Worm (Caenorhabditis elegans) whole organism, L1 larva: Measurements from ENCODE around the gene srh-154.
"Not testable (repeated sequence)": the region's sequence is repeated elsewhere in the genome, so short reads cannot be mapped to it uniquely, and the experiment has no call there.

Experiments used
- C16A3.4 ChIP-seq: fragments of 150-350 bp; optimal IDR thresholded peaks from 2 replicates; lab custom pipeline; 2014; ENCODE audit warnings: missing biosample characterization, missing genetic modification characterization
- C34B4.2 ChIP-seq: sonication (generic microtip); optimal IDR thresholded peaks from 2 replicates; lab custom pipeline; 2017; ENCODE audit warnings: mild to moderate bottlenecking, missing genetic modification characterization, missing compliant biosample characterization
- F16B12.6 ChIP-seq: fragments of 150-350 bp; optimal IDR thresholded peaks from 2 replicates; lab custom pipeline; 2014; ENCODE audit warnings: missing biosample characterization, missing genetic modification characterization
- Y116A8C.19 ChIP-seq: sonication (generic microtip); optimal IDR thresholded peaks from 2 replicates; lab custom pipeline; 2016; ENCODE audit warnings: missing compliant biosample characterization, missing genetic modification characterization, borderline replicate concordance
- aha-1 ChIP-seq: fragments of 150-350 bp; optimal IDR thresholded peaks from 2 replicates; lab custom pipeline; 2014; ENCODE audit warnings: missing biosample characterization, missing genetic modification characterization
- blmp-1 ChIP-seq: fragments of 150-350 bp; optimal IDR thresholded peaks from 2 replicates; lab custom pipeline; 2014; ENCODE audit warnings: missing biosample characterization, missing genetic modification characterization
- ceh-88 ChIP-seq: fragments of 200-800 bp; sonication (Bioruptor generic); IDR thresholded peaks from 2 replicates; pipeline ENCODE4 v1.3.6; 2022; ENCODE audit warnings: missing genetic modification characterization, missing compliant biosample characterization
- ceh-90 ChIP-seq: sonication (generic microtip); optimal IDR thresholded peaks from 2 replicates; lab custom pipeline; 2016; ENCODE audit warnings: missing genetic modification characterization, missing compliant biosample characterization
- dpl-1 ChIP-seq, 3 experiments: fragments of 150-350 bp in 2 of 3; sonication (generic microtip) in 1 of 3; optimal IDR thresholded peaks; 2 replicates each; lab custom pipeline; 2014 to 2017; ENCODE audit warnings: missing biosample characterization in 3 of 3, missing genetic modification characterization in 3 of 3, missing genetic modification reagents in 3 of 3
- egl-13 ChIP-seq: sonication (generic microtip); optimal IDR thresholded peaks from 2 replicates; lab custom pipeline; 2016; ENCODE audit warnings: missing genotype, missing genetic modification reagents, missing genetic modification characterization, missing compliant biosample characterization
- elt-3 ChIP-seq, 6 experiments: fragments of 150-350 bp in 1 of 6; sonication (generic microtip); optimal IDR thresholded peaks; 2 replicates each; lab custom pipeline; 2017 to 2018; ENCODE audit warnings: missing biosample characterization in 6 of 6, missing genetic modification characterization in 6 of 6, inconsistent platforms in 1 of 6
- ets-5 ChIP-seq: fragments of 200-800 bp; sonication (Bioruptor generic); IDR thresholded peaks from 2 replicates; pipeline ENCODE4 v1.3.6; 2022; ENCODE audit warnings: missing genetic modification characterization, missing compliant biosample characterization
- fkh-10 ChIP-seq: sonication (generic microtip); optimal IDR thresholded peaks from 2 replicates; lab custom pipeline; 2017; ENCODE audit warnings: missing biosample characterization, missing genetic modification reagents, missing genetic modification characterization
- fkh-4 ChIP-seq: sonication (generic microtip); optimal IDR thresholded peaks from 2 replicates; lab custom pipeline; 2016; ENCODE audit warnings: missing compliant biosample characterization, missing genetic modification characterization, borderline replicate concordance
- fkh-8 ChIP-seq: sonication (generic microtip); optimal IDR thresholded peaks from 2 replicates; lab custom pipeline; 2016; ENCODE audit warnings: mild to moderate bottlenecking, missing genetic modification characterization, missing compliant biosample characterization
- hlh-17 ChIP-seq: fragments of 200-800 bp; sonication (Bioruptor generic); optimal IDR thresholded peaks from 2 replicates; lab custom pipeline; 2018; ENCODE audit warnings: missing genetic modification characterization, mild to moderate bottlenecking, missing compliant biosample characterization, moderate library complexity, borderline replicate concordance
- irx-1 ChIP-seq: sonication (generic microtip); optimal IDR thresholded peaks from 2 replicates; lab custom pipeline; 2016; ENCODE audit warnings: missing genetic modification characterization, missing compliant biosample characterization
- jun-1 ChIP-seq: fragments of 150-350 bp; optimal IDR thresholded peaks from 2 replicates; lab custom pipeline; 2014; ENCODE audit warnings: missing biosample characterization, missing genetic modification reagents, missing genetic modification characterization
- lin-13 ChIP-seq: fragments of 150-350 bp; optimal IDR thresholded peaks from 2 replicates; lab custom pipeline; 2014; ENCODE audit warnings: missing biosample characterization, missing genetic modification reagents, missing genetic modification characterization
- lin-35 ChIP-seq, 2 experiments: fragments of 150-350 bp; optimal IDR thresholded peaks; 2 replicates each; lab custom pipeline; 2014; ENCODE audit warnings: missing biosample characterization in 2 of 2, missing genetic modification characterization in 2 of 2, missing genetic modification reagents in 2 of 2
- lir-3 ChIP-seq: sonication (generic microtip); optimal IDR thresholded peaks from 2 replicates; lab custom pipeline; 2016; ENCODE audit warnings: mild to moderate bottlenecking, missing genetic modification characterization, moderate library complexity, missing compliant biosample characterization; ENCODE audit not compliant: poor library complexity
- mef-2 ChIP-seq: fragments of 150-350 bp; optimal IDR thresholded peaks from 2 replicates; lab custom pipeline; 2014; ENCODE audit warnings: missing biosample characterization, missing genetic modification characterization
- mep-1 ChIP-seq: fragments of 150-350 bp; optimal IDR thresholded peaks from 2 replicates; lab custom pipeline; 2014; ENCODE audit warnings: missing biosample characterization, missing genetic modification characterization
- nhr-19 ChIP-seq: fragments of 200-800 bp; sonication (Bioruptor generic); conservative IDR thresholded peaks from 2 replicates; pipeline ENCODE4 v1.3.6; 2022; ENCODE audit warnings: missing genetic modification characterization, missing compliant biosample characterization
- nhr-71 ChIP-seq: sonication (generic microtip); optimal IDR thresholded peaks from 2 replicates; lab custom pipeline; 2016; ENCODE audit warnings: mild to moderate bottlenecking, missing genetic modification characterization, moderate library complexity, missing compliant biosample characterization
- nhr-77 ChIP-seq: fragments of 150-350 bp; optimal IDR thresholded peaks from 2 replicates; lab custom pipeline; 2014; ENCODE audit warnings: missing biosample characterization, missing genetic modification characterization
- nhr-84 ChIP-seq: sonication (generic microtip); optimal IDR thresholded peaks from 2 replicates; lab custom pipeline; 2017; ENCODE audit warnings: missing biosample characterization, missing genetic modification characterization
- nhr-85 ChIP-seq: sonication (generic microtip); peaks from one replicate; lab custom pipeline; 2016; ENCODE audit warnings: missing genetic modification characterization, inconsistent platforms, missing compliant biosample characterization
- pqm-1 ChIP-seq: sonication (generic microtip); optimal IDR thresholded peaks from 3 replicates; lab custom pipeline; 2017; ENCODE audit warnings: missing biosample characterization, missing genetic modification characterization
- rnt-1 ChIP-seq: sonication (generic microtip); optimal IDR thresholded peaks from 2 replicates; lab custom pipeline; 2016; ENCODE audit warnings: mild to moderate bottlenecking, missing genetic modification characterization, moderate library complexity, missing compliant biosample characterization
- sup-37 ChIP-seq: fragments of 200-800 bp; sonication (Bioruptor generic); optimal IDR thresholded peaks from 2 replicates; lab custom pipeline; 2018; ENCODE audit warnings: mild to moderate bottlenecking, missing genetic modification characterization, missing compliant biosample characterization
- unc-30 ChIP-seq: sonication (generic microtip); optimal IDR thresholded peaks from 2 replicates; lab custom pipeline; 2017; ENCODE audit warnings: missing biosample characterization, missing genetic modification characterization
- unc-62 ChIP-seq: fragments of 150-350 bp; optimal IDR thresholded peaks from 2 replicates; lab custom pipeline; 2014; ENCODE audit warnings: missing biosample characterization, missing genetic modification reagents, missing genetic modification characterization
- unc-86 ChIP-seq: sonication (generic microtip); optimal IDR thresholded peaks from 2 replicates; lab custom pipeline; 2016; ENCODE audit warnings: missing genetic modification characterization, missing compliant biosample characterization
- unc-98 ChIP-seq: fragments of 200-800 bp; sonication (Bioruptor generic); IDR thresholded peaks from 2 replicates; pipeline ENCODE4 v1.3.6; 2022; ENCODE audit warnings: missing genetic modification characterization, missing compliant biosample characterization
- vab-15 ChIP-seq: sonication (generic microtip); optimal IDR thresholded peaks from 2 replicates; lab custom pipeline; 2017; ENCODE audit warnings: missing genotype, mild to moderate bottlenecking, missing genetic modification characterization, missing compliant biosample characterization
- xbp-1 ChIP-seq: sonication (generic microtip); optimal IDR thresholded peaks from 2 replicates; lab custom pipeline; 2016; ENCODE audit warnings: missing genetic modification characterization, missing compliant biosample characterization
- zag-1 ChIP-seq: fragments of 150-350 bp; optimal IDR thresholded peaks from 2 replicates; lab custom pipeline; 2014; ENCODE audit warnings: missing biosample characterization, missing genetic modification characterization
- zip-4 ChIP-seq: fragments of 200-800 bp; sonication (Bioruptor generic); optimal IDR thresholded peaks from 2 replicates; lab custom pipeline; 2018; ENCODE audit warnings: mild to moderate bottlenecking, missing genetic modification characterization, moderate library complexity, missing compliant biosample characterization

The srh-154 gene

DNA sequence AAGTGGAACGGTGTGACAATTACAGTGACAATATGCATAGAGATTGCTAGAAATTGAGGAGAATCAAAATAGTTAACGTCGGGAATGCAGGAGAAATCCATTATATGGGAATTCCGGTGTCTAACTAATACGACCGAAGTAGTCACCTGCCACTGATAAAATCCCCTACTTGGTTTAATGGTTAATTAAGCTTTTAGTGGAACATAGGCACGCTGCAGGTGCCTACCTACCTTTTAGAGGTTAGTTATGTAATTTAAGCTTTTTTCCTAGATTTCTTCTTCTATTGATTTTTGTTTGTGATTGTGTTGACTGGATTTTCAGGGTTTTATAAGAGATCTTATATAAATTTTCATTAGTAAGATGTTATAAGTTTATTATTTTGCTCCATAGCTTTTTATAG, 16.7 kb downstream of the srh-154 start, which contains the start of gene srh-203:
Gene srh-203 (minus strand): TSS at position 101 of the 400 bp plus-strand sequence.
- not testable (repeated sequence) for TF ChIP-seq unc-86 (tag; lab: Kevin White, UChicago); nhr-19; nhr-71 (tag; lab: Kevin White, UChicago)
- TF ChIP-seq, all 84 proteins: peak for 0; not testable (repeated sequence) for 84

DNA sequence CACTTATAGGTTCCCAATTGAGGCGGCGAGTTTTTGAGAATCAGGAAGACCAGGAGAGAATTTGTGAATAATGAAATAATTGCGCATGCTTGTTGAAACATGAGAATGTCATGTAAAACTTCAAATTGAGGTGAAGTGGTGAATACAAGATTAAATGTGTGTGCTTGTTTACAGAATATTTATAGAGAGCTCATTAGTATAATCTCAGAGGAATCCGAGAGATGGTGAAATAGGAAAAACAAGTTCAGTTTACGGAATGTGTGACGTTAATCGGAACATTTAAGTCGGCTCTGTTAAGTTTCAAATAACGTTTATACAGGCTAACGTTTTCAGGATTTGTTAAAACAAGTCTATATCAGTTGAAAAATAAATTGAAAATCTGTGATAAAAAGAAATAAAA, 18.6 kb downstream of the srh-154 start, which contains the start of gene str-200:
Gene str-200 (minus strand): TSS at position 101 of the 400 bp plus-strand sequence.
- no peak for TF ChIP-seq hlh-17
- no peak for TF ChIP-seq unc-62 (GFP tag; lab: Kevin White, UChicago)
- TF ChIP-seq unc-30, result no peak
- TF ChIP-seq C16A3.4 (tag; lab: Kevin White, UChicago), result no peak
- TF ChIP-seq fkh-8 (tag; lab: Kevin White, UChicago), result no peak
- TF ChIP-seq sup-37 (GFP tag; lab: Kevin White, UChicago), result no peak
- TF ChIP-seq elt-3 (tag; optimal IDR thresholded peaks at IDR 0.05; lab: Kevin White, UChicago), result no peak
- no peak for TF ChIP-seq nhr-71 (tag; lab: Kevin White, UChicago)
- no peak for TF ChIP-seq fkh-4 (tag; lab: Kevin White, UChicago)
- no peak for TF ChIP-seq F16B12.6 (tag; lab: Kevin White, UChicago)
- TF ChIP-seq lin-35 (GFP tag; optimal IDR thresholded peaks at IDR 0.05; lab: Kevin White, UChicago), result no peak
- TF ChIP-seq aha-1 (tag; lab: Kevin White, UChicago), result no peak
- TF ChIP-seq unc-98, result no peak
- no peak for TF ChIP-seq irx-1 (tag; lab: Kevin White, UChicago)
- TF ChIP-seq ets-5 (GFP tag; lab: Robert Waterston, UW), result no peak
- no peak for TF ChIP-seq egl-13
- TF ChIP-seq mef-2 (tag; lab: Kevin White, UChicago), result no peak
- no peak for TF ChIP-seq Y116A8C.19
- TF ChIP-seq unc-86 (tag; lab: Kevin White, UChicago), result no peak
- TF ChIP-seq vab-15 (tag; lab: Kevin White, UChicago), result no peak

ce11 chrV:17460061-17460460, 20.6 kb downstream of the srh-154 start, which contains the start of gene srz-48:
Gene srz-48 (minus strand): TSS chrV:17460161.
- no peak for TF ChIP-seq unc-86 (tag; lab: Kevin White, UChicago)
- TF ChIP-seq F16B12.6 (tag; lab: Kevin White, UChicago), result no peak
- TF ChIP-seq unc-62 (GFP tag; lab: Kevin White, UChicago), result no peak
- TF ChIP-seq fkh-4 (tag; lab: Kevin White, UChicago), result no peak
- TF ChIP-seq nhr-77 (tag; lab: Kevin White, UChicago), result no peak
- TF ChIP-seq elt-3 (tag; optimal IDR thresholded peaks at IDR 0.05; lab: Kevin White, UChicago), result no peak
- no peak for TF ChIP-seq C34B4.2 (tag; lab: Kevin White, UChicago)
- no peak for TF ChIP-seq zag-1 (tag; lab: Kevin White, UChicago)
- no peak for TF ChIP-seq ceh-88 (GFP tag; lab: Robert Waterston, UW)
- no peak for TF ChIP-seq nhr-19
- TF ChIP-seq blmp-1 (tag; lab: Kevin White, UChicago), result no peak
- TF ChIP-seq ets-5 (GFP tag; lab: Robert Waterston, UW), result no peak
- no peak for TF ChIP-seq fkh-8 (tag; lab: Kevin White, UChicago)
- TF ChIP-seq sup-37 (GFP tag; lab: Kevin White, UChicago), result no peak
- TF ChIP-seq mep-1 (tag; lab: Kevin White, UChicago), result no peak

DNA sequence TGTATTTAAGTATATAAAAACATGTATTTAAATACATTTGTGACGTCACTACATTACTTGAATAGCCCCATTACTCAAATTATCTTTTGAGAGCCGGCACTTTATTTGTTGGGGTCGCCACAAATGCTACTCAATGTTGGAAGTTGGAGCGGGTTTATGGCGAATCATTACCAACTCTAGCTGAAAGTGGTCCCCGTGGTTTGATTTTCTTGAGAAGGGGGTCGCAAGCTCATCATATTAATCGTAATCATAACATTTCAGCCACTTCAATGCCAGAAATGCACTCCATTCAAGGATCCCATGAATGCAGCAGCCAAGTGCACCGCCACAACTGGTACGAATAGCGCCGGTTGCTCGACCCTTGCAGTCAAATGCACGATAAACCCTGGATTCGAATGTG, 24.8 kb downstream of the srh-154 start, which contains the start of gene F20E11.7:
Gene F20E11.7 (plus strand): TSS at position 301 of the 400 bp plus-strand sequence.
- TF ChIP-seq zip-4 (GFP tag; lab: Kevin White, UChicago); xbp-1 (tag; lab: Kevin White, UChicago); nhr-85 (tag; lab: Kevin White, UChicago): not testable (repeated sequence)
- TF ChIP-seq, all 84 proteins: peak for 0; not testable (repeated sequence) for 84

DNA sequence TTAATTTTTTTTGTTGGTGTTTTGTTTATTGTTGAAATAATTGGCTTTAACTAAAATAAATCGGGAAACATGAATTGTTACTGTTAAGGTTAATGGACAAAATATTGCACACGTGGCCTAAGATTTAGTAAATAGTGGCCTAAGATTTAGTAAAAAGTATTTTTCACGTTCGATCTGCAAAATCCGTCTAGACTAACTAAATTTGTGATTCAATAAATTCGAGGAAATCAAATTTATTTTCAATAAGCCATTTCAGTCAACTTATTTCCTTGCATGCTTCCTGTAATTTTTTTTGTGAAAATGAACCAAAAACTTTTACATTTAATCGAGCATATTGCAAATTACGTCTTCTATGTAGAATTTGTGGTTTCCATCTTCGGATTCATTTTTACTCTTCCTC, 27.2 kb downstream of the srh-154 start, which contains the start of gene srw-72:
Gene srw-72 (plus strand): TSS at position 301 of the 400 bp plus-strand sequence.
- TF ChIP-seq nhr-71 (tag; lab: Kevin White, UChicago) (no peak), lir-3 (tag; lab: Kevin White, UChicago) (no peak), nhr-19 (no peak), rnt-1 (tag; lab: Kevin White, UChicago) (no peak), hlh-17 (no peak), jun-1 (tag; lab: Kevin White, UChicago) (no peak), zip-4 (GFP tag; lab: Kevin White, UChicago) (no peak), fkh-8 (tag; lab: Kevin White, UChicago) (no peak), Y116A8C.19 (no peak), ceh-90 (tag; lab: Kevin White, UChicago) (no peak), lin-13 (GFP tag; lab: Kevin White, UChicago) (no peak), ceh-88 (GFP tag; lab: Robert Waterston, UW) (no peak), nhr-84 (tag; lab: Kevin White, UChicago) (no peak), fkh-10 (GFP tag; lab: Kevin White, UChicago) (no peak), dpl-1 (GFP tag; optimal IDR thresholded peaks at IDR 0.05; lab: Kevin White, UChicago) (no peak), elt-3 (tag; optimal IDR thresholded peaks at IDR 0.05; lab: Kevin White, UChicago) (no peak), pqm-1 (tag; lab: Kevin White, UChicago) (no peak)
